Worm (Caenorhabditis elegans): ENCODE results near the gene F53G2.12.

- TF ChIP-seq dao-5 (tag; optimal IDR thresholded peaks at IDR 0.05) (no peak), W03F9.2 (tag; optimal IDR thresholded peaks at IDR 0.05) (no peak)
These were observed 25.0 kb upstream of the F53G2.12 start for ce11 chrII:2503703-2504430.
